Worm (Caenorhabditis elegans) whole organism, midembryonic: Measurements from ENCODE around the gene pes-10.

Source experiments
- T22C8.4 ChIP-seq: fragments of 200-800 bp; sonication (Bioruptor generic); IDR thresholded peaks from 2 replicates; pipeline ENCODE4 v1.3.6; 2022; ENCODE audit warnings: missing genetic modification characterization, missing compliant biosample characterization
- cog-1 ChIP-seq: sonication (generic microtip); optimal IDR thresholded peaks from 2 replicates; lab custom pipeline; 2016; ENCODE audit warnings: missing genetic modification characterization, missing compliant biosample characterization
- flt-1 ChIP-seq: fragments of 200-800 bp; sonication (Bioruptor generic); IDR thresholded peaks from 2 replicates; pipeline ENCODE4 v1.3.6; 2022; ENCODE audit warnings: missing genetic modification characterization, missing compliant biosample characterization
- tab-1 ChIP-seq: fragments of 200-800 bp; sonication (Bioruptor generic); IDR thresholded peaks from 2 replicates; pipeline ENCODE4 v1.3.6; 2022; ENCODE audit warnings: missing genetic modification characterization, missing compliant biosample characterization
- ztf-23 ChIP-seq: fragments of 200-800 bp; sonication (Bioruptor generic); IDR thresholded peaks from 2 replicates; pipeline ENCODE4 v1.3.6; 2022; ENCODE audit warnings: missing genetic modification reagents, missing genetic modification characterization, missing compliant biosample characterization
- ztf-29 ChIP-seq: fragments of 200-800 bp; sonication (Bioruptor generic); IDR thresholded peaks from 2 replicates; pipeline ENCODE4 v1.3.6; 2022; ENCODE audit warnings: missing genetic modification reagents, missing genetic modification characterization, missing compliant biosample characterization

DNA sequence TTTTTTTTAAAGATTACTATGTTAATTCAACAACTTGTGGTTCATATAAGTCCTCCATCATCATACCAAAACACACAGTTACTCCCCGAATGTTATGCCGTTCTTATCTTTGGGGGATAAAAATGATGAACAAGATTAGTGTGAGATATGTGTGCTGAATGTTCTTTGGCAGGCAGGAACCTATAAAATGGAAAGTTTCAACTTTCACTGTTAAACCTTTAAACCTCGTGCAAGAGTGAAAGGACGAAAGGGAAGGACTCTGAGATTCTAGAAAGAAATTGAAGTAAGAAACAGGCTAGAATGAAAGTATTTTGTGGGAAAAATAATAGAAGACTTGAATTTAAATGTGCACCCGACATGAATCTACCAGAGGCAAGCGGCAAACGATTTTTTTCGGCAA lies 27.7 kb downstream of the pes-10 start:
- no peak for TF ChIP-seq T22C8.4 (GFP tag; lab: Robert Waterston, UW)
- no peak for TF ChIP-seq flt-1 (GFP tag; lab: Robert Waterston, UW)
- no peak for TF ChIP-seq cog-1 (tag; lab: Kevin White, UChicago)
- TF ChIP-seq tab-1: no peak
- TF ChIP-seq ztf-29 (GFP tag; lab: Robert Waterston, UW): no peak
- TF ChIP-seq ztf-23 (GFP tag; lab: Robert Waterston, UW): no peak
